Worm (Caenorhabditis elegans): ENCODE data around the gene srd-29.

Gene srd-29

ce11 chrV:7626550-7626949 is 9.0 kb upstream of the srd-29 start, which contains the start of gene F07C4.6:
F07C4.6 (plus strand) TSS chrV:7626850.
- TF ChIP-seq ztf-11 (tag; optimal IDR thresholded peaks at IDR 0.05), result no peak
- TF ChIP-seq ztf-4 (tag; optimal IDR thresholded peaks at IDR 0.05), result no peak
- TF ChIP-seq fkh-4 (tag; optimal IDR thresholded peaks at IDR 0.05; ENCODE audit: borderline replicate concordance), result no peak
- no peak for TF ChIP-seq nhr-84 (tag; optimal IDR thresholded peaks at IDR 0.05)

ce11 chrV:7629504-7629903 is 6.1 kb upstream of the srd-29 start, which contains the start of gene srd-30:
srd-30 (plus strand) TSS chrV:7629804.
- no peak for TF ChIP-seq ces-1 (GFP tag; optimal IDR thresholded peaks at IDR 0.05)
- no peak for TF ChIP-seq ceh-63 (GFP tag; optimal IDR thresholded peaks at IDR 0.05)
- no peak for TF ChIP-seq pag-3 (tag; optimal IDR thresholded peaks at IDR 0.05; ENCODE audit: borderline replicate concordance, insufficient read depth)

- TF ChIP-seq ztf-4 (tag; optimal IDR thresholded peaks at IDR 0.05), result no peak
- no peak for TF ChIP-seq nhr-12 (tag; optimal IDR thresholded peaks at IDR 0.05)
- no peak for TF ChIP-seq tbx-2 (tag; optimal IDR thresholded peaks at IDR 0.05)
- TF ChIP-seq ceh-90 (tag; optimal IDR thresholded peaks at IDR 0.05), result no peak
- no peak for TF ChIP-seq pax-3 (tag; optimal IDR thresholded peaks at IDR 0.05)
- TF ChIP-seq irx-1 (tag; optimal IDR thresholded peaks at IDR 0.05), result no peak
- no peak for TF ChIP-seq Y116A8C.19 (tag; optimal IDR thresholded peaks at IDR 0.05; ENCODE audit: borderline replicate concordance)
- no peak for TF ChIP-seq nhr-71 (tag; optimal IDR thresholded peaks at IDR 0.05)
- no peak for TF ChIP-seq ztf-11 (tag; optimal IDR thresholded peaks at IDR 0.05)
Observed at ce11 chrV:7631732-7632131, 3.8 kb upstream of the srd-29 start, which contains the start of gene srd-25. srd-25 (plus strand) TSS chrV:7632032.

- TF ChIP-seq ets-5 (GFP tag; IDR thresholded peaks at IDR 0.05) (no peak), elt-2 (tag; optimal IDR thresholded peaks at IDR 0.05) (no peak), Y116A8C.19 (tag; optimal IDR thresholded peaks at IDR 0.05; ENCODE audit: borderline replicate concordance) (no peak), ztf-11 (tag; optimal IDR thresholded peaks at IDR 0.05) (no peak), pax-3 (tag; optimal IDR thresholded peaks at IDR 0.05) (no peak)
Observed at ce11 chrV:7634657-7635056, 912 bp upstream of the srd-29 start, which contains the start of gene srd-31. srd-31 (minus strand) TSS chrV:7634757.

ce11 chrV:7637801-7638200 is 2.2 kb downstream of the srd-29 start, which contains the start of gene clec-45:
clec-45 (plus strand) TSS chrV:7638101.
- TF ChIP-seq tbx-2 (tag; optimal IDR thresholded peaks at IDR 0.05) (no peak), aha-1 (tag; optimal IDR thresholded peaks at IDR 0.05) (no peak), F16B12.6 (tag; optimal IDR thresholded peaks at IDR 0.05) (no peak), unc-30 (tag; optimal IDR thresholded peaks at IDR 0.05) (no peak), snpc-4 (tag; optimal IDR thresholded peaks at IDR 0.05) (no peak), unc-130 (tag; optimal IDR thresholded peaks at IDR 0.05) (no peak), nhr-28 (tag; optimal IDR thresholded peaks at IDR 0.05) (no peak), unc-86 (tag; optimal IDR thresholded peaks at IDR 0.05) (no peak)

- TF ChIP-seq hpl-2 (GFP tag; optimal IDR thresholded peaks at IDR 0.05) (no peak), jun-1 (tag; optimal IDR thresholded peaks at IDR 0.05) (no peak), isw-1 (GFP tag; IDR thresholded peaks at IDR 0.05) (no peak), nhr-11 (tag; optimal IDR thresholded peaks at IDR 0.05) (no peak), ztf-4 (tag; optimal IDR thresholded peaks at IDR 0.05) (no peak), lin-15B (tag; optimal IDR thresholded peaks at IDR 0.05) (no peak), fkh-10 (GFP tag; optimal IDR thresholded peaks at IDR 0.05) (no peak), pqm-1 (tag; optimal IDR thresholded peaks at IDR 0.05) (no peak), nhr-28 (tag; optimal IDR thresholded peaks at IDR 0.05) (no peak)
Observed at ce11 chrV:7639356-7639755, 3.8 kb downstream of the srd-29 start.

- TF ChIP-seq isw-1 (GFP tag; IDR thresholded peaks at IDR 0.05), result no peak
- no peak for TF ChIP-seq fkh-4 (tag; optimal IDR thresholded peaks at IDR 0.05; ENCODE audit: borderline replicate concordance)
- TF ChIP-seq tlp-1 (tag; optimal IDR thresholded peaks at IDR 0.05), result no peak
- no peak for TF ChIP-seq ceh-88 (GFP tag; IDR thresholded peaks at IDR 0.05)
- no peak for TF ChIP-seq lin-35 (GFP tag; optimal IDR thresholded peaks at IDR 0.05)
- TF ChIP-seq hpl-2 (GFP tag; optimal IDR thresholded peaks at IDR 0.05), result no peak
- no peak for TF ChIP-seq Y116A8C.19 (tag; optimal IDR thresholded peaks at IDR 0.05; ENCODE audit: borderline replicate concordance)
- TF ChIP-seq elt-2 (tag; optimal IDR thresholded peaks at IDR 0.05), result no peak
- no peak for TF ChIP-seq ztf-11 (tag; optimal IDR thresholded peaks at IDR 0.05)
- TF ChIP-seq snu-23 (GFP tag; optimal IDR thresholded peaks at IDR 0.05), result no peak
- TF ChIP-seq unc-30 (tag; optimal IDR thresholded peaks at IDR 0.05), result no peak
- TF ChIP-seq skn-1 (tag; optimal IDR thresholded peaks at IDR 0.05), result no peak
- no peak for TF ChIP-seq lsy-2 (tag; optimal IDR thresholded peaks at IDR 0.05)
- TF ChIP-seq nhr-20 (tag; optimal IDR thresholded peaks at IDR 0.05), result no peak
- TF ChIP-seq nhr-84 (tag; optimal IDR thresholded peaks at IDR 0.05), result no peak
- TF ChIP-seq pax-3 (tag; optimal IDR thresholded peaks at IDR 0.05), result no peak
- no peak for TF ChIP-seq nhr-77 (tag; optimal IDR thresholded peaks at IDR 0.05)
- no peak for TF ChIP-seq C04F5.9 (tag; optimal IDR thresholded peaks at IDR 0.05)
- TF ChIP-seq alr-1 (tag; optimal IDR thresholded peaks at IDR 0.05; ENCODE audit: borderline replicate concordance), result no peak
Observed at ce11 chrV:7639787-7640186, 4.2 kb downstream of the srd-29 start, which contains the start of gene F07C4.10. F07C4.10 (minus strand) TSS chrV:7639887.

All from whole organism, L1 larva.